Fruit fly (Drosophila melanogaster) whole organism, wandering third instar larva: Measurements from ENCODE around the gene RPA2.
A peak's percentile ranks its signal among the peaks of the same experiment; 100 is the strongest.

Source experiments
- Abd-B ChIP-seq: fragments of >200 bp; optimal IDR thresholded peaks from 2 replicates; lab custom pipeline; 2017; ENCODE audit warnings: missing biosample characterization, missing genetic modification characterization
- Dfd ChIP-seq: fragments of >200 bp; optimal IDR thresholded peaks from 2 replicates; lab custom pipeline; 2017; ENCODE audit warnings: missing biosample characterization, missing genetic modification characterization
- Dif ChIP-seq: fragments of 200-275, 200-300 bp; sonication (Bioruptor generic); optimal IDR thresholded peaks from 2 replicates; lab custom pipeline; 2018; ENCODE audit warnings: missing biosample characterization, missing genetic modification characterization; ENCODE audit not compliant: partially characterized antibody
- GATAd ChIP-seq: sonication (Bioruptor generic); optimal IDR thresholded peaks from 2 replicates; lab custom pipeline; 2016; ENCODE audit warnings: missing biosample characterization, missing genetic modification characterization
- HLH106 ChIP-seq: fragments of 200-800 bp; optimal IDR thresholded peaks from 3 replicates; lab custom pipeline; 2019; ENCODE audit warnings: missing biosample characterization, mild to moderate bottlenecking, missing genetic modification characterization, moderate library complexity
- Hnf4 ChIP-seq: fragments of 200-800 bp; sonication (Bioruptor generic); optimal IDR thresholded peaks from 2 replicates; lab custom pipeline; 2016; ENCODE audit warnings: missing biosample characterization, mild to moderate bottlenecking, missing genetic modification characterization
- Hr78 ChIP-seq: fragments of >200 bp; optimal IDR thresholded peaks from 2 replicates; lab custom pipeline; 2017; ENCODE audit warnings: missing biosample characterization, missing genetic modification characterization
- Hr83 ChIP-seq: fragments of 200-300 bp; sonication (Bioruptor generic); optimal IDR thresholded peaks from 2 replicates; lab custom pipeline; 2016; ENCODE audit warnings: missing biosample characterization, mild to moderate bottlenecking, missing genetic modification characterization, moderate library complexity; ENCODE audit not compliant: poor library complexity, severe bottlenecking
- Jra ChIP-seq: sonication (Bioruptor generic); optimal IDR thresholded peaks from 2 replicates; lab custom pipeline; 2016; ENCODE audit warnings: missing biosample characterization, missing genetic modification characterization
- Mio ChIP-seq: sonication (Bioruptor generic); optimal IDR thresholded peaks from 2 replicates; lab custom pipeline; 2016; ENCODE audit warnings: missing biosample characterization, missing genetic modification characterization
- Myc ChIP-seq: fragments of >200 bp; optimal IDR thresholded peaks from 2 replicates; lab custom pipeline; 2017
- N ChIP-seq: fragments of >200 bp; optimal IDR thresholded peaks from 2 replicates; lab custom pipeline; 2018; ENCODE audit warnings: missing biosample characterization, missing external identifiers, missing genetic modification characterization
- OdsH ChIP-seq: fragments of 200-800 bp; sonication (Bioruptor generic); optimal IDR thresholded peaks from 2 replicates; lab custom pipeline; 2016; ENCODE audit warnings: missing biosample characterization, mild to moderate bottlenecking, missing genetic modification characterization
- Sp1 ChIP-seq: fragments of 200-800 bp; sonication (Bioruptor generic); optimal IDR thresholded peaks from 3 replicates; lab custom pipeline; 2019; ENCODE audit warnings: missing biosample characterization, mild to moderate bottlenecking, missing genetic modification characterization, moderate library complexity
- Vsx2 ChIP-seq: fragments of 200-300, 225-300 bp; sonication (Bioruptor generic); optimal IDR thresholded peaks from 2 replicates; lab custom pipeline; 2018; ENCODE audit warnings: missing biosample characterization, missing genetic modification characterization; ENCODE audit not compliant: partially characterized antibody
- br ChIP-seq: fragments of 200-800 bp; sonication (Bioruptor generic); optimal IDR thresholded peaks from 2 replicates; lab custom pipeline; 2016; ENCODE audit warnings: missing biosample characterization, missing genetic modification characterization
- brk ChIP-seq: fragments of 200-800 bp; sonication (Bioruptor generic); optimal IDR thresholded peaks from 2 replicates; lab custom pipeline; 2016; ENCODE audit warnings: missing biosample characterization, mild to moderate bottlenecking, missing genetic modification characterization
- dmrt93B ChIP-seq: fragments of 200-800 bp; sonication (Bioruptor generic); optimal IDR thresholded peaks from 2 replicates; lab custom pipeline; 2018; ENCODE audit warnings: missing biosample characterization, mild to moderate bottlenecking, missing genetic modification characterization
- ey ChIP-seq: fragments of 200-800 bp; sonication (Bioruptor generic); optimal IDR thresholded peaks from 2 replicates; lab custom pipeline; 2016; ENCODE audit warnings: missing biosample characterization, missing genetic modification characterization
- fru ChIP-seq: fragments of 200-800 bp; sonication (Bioruptor generic); optimal IDR thresholded peaks from 3 replicates; lab custom pipeline; 2016; ENCODE audit warnings: missing biosample characterization, mild to moderate bottlenecking, missing genetic modification characterization
- h ChIP-seq: fragments of 200-800 bp; sonication (Bioruptor generic); optimal IDR thresholded peaks from 3 replicates; lab custom pipeline; 2016; ENCODE audit warnings: missing biosample characterization, mild to moderate bottlenecking, missing genetic modification characterization
- jim ChIP-seq: fragments of 175-275, 200-325 bp; sonication (Bioruptor generic); optimal IDR thresholded peaks from 2 replicates; lab custom pipeline; 2016; ENCODE audit warnings: missing biosample characterization, mild to moderate bottlenecking, missing genetic modification characterization
- lola ChIP-seq: fragments of >200 bp; optimal IDR thresholded peaks from 2 replicates; lab custom pipeline; 2017; ENCODE audit warnings: missing biosample characterization, missing genetic modification characterization
- pan ChIP-seq: fragments of >200 bp; optimal IDR thresholded peaks from 2 replicates; lab custom pipeline; 2017
- rgr ChIP-seq: fragments of 200-800 bp; sonication (Bioruptor generic); optimal IDR thresholded peaks from 3 replicates; lab custom pipeline; 2016; ENCODE audit warnings: missing biosample characterization, mild to moderate bottlenecking, missing genetic modification characterization
- sage ChIP-seq: fragments of 200-800 bp; sonication (Bioruptor generic); optimal IDR thresholded peaks from 2 replicates; lab custom pipeline; 2016; ENCODE audit warnings: missing biosample characterization, mild to moderate bottlenecking, missing genetic modification characterization
- usp ChIP-seq: fragments of >200 bp; optimal IDR thresholded peaks from 2 replicates; lab custom pipeline; 2017; ENCODE audit warnings: missing biosample characterization, missing genetic modification characterization
- woc ChIP-seq: sonication (Bioruptor generic); optimal IDR thresholded peaks from 2 replicates; lab custom pipeline; 2016; ENCODE audit warnings: missing biosample characterization, mild to moderate bottlenecking, missing genetic modification characterization

RPA2 gene

DNA sequence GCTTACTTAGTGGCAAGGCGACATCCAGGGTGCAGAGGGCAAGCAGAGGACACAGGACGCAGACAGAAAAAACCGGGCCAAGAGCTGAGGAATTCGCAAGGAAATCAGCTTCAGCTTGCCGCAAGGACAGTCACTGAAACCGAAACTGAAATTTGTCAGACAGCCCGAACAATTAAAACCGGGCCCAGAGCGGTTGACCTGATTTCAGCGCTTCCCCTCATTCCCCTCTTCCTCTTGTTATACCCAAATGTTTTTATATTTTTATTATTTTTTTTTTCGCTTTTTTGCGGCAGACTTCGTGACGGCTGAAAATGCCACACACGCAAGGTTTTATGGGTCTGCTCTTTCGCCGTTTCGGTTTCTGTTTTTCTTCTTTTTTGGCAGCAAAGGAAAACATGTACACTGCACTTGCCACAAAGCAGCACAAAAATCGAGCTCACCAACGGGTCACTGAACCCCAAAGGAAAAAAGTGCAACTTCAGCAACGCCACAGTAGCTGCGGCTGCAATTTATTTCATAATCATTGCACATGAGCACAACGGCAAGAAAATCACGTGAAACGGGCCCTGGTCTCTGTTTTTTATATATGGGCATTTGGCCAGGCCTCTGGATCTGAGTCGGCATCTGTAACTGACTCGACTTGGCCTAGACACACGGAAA lies 17.8 kb downstream of the RPA2 start:
- TF ChIP-seq Sp1 (GFP tag; lab: Kevin White, UChicago) (no peak), Mio (GFP tag; lab: Kevin White, UChicago) (no peak), GATAd (GFP tag; lab: Kevin White, UChicago) (no peak), fru (no peak), h (GFP tag; lab: Kevin White, UChicago) (no peak), Hnf4 (GFP tag; lab: Kevin White, UChicago) (no peak), woc (GFP tag; lab: Kevin White, UChicago) (no peak), Abd-B (GFP tag; lab: Kevin White, UChicago) (no peak), HLH106 (tag; lab: Kevin White, UChicago) (no peak), brk (GFP tag; lab: Kevin White, UChicago) (no peak), Dfd (GFP tag; lab: Kevin White, UChicago) (no peak), rgr (GFP tag; lab: Kevin White, UChicago) (no peak)

DNA sequence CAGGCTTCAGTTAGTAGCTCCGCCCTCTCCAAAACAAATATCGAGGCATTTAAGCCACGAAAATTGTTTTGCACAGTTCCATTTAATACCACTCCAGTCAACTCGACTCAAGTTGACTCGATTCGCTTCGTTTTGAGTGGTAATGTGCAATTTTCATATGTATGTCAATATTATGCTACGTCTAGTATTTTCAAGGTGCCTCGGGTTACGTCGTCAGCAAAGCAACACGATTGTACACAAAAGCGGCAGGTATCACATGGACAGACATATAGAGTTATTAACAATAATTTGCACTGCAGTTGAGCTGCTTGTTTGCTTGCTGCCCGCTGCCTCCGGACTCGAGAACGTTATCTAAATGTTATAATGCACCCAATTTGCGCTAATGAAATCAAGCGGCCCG lies 20.9 kb downstream of the RPA2 start:
- no peak for TF ChIP-seq pan (lab: Kevin White, UChicago)
- no peak for TF ChIP-seq Hr83
- no peak for TF ChIP-seq Dfd (GFP tag; lab: Kevin White, UChicago)
- no peak for TF ChIP-seq brk (GFP tag; lab: Kevin White, UChicago)
- TF ChIP-seq br (GFP tag; lab: Kevin White, UChicago), result no peak
- TF ChIP-seq Hr78 (GFP tag; lab: Kevin White, UChicago), result no peak

DNA sequence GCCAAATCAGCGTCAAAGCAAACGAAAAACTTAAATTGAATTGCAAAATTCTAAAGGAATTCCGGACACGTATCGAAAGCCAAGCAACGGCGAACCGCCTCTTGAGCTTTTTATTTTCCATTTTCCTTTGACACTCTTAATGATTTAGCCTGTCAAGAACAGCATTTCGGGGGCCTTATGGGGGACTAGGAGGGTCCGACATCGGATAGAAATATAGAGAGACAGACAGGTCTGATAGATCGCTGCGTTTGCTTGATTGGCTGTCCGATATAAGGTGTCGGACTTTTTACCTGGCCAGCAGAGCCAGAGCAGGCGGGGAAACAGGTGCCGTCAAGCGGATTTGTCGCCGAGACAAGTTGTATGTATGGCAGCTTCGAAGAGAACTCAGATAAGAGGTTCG lies 21.6 kb downstream of the RPA2 start:
- TF ChIP-seq Jra (GFP tag; lab: Kevin White, UChicago) (no peak), fru (no peak), rgr (GFP tag; lab: Kevin White, UChicago) (no peak), Vsx2 (GFP tag; lab: Kevin White, UChicago) (no peak), OdsH (GFP tag; lab: Kevin White, UChicago) (no peak), ey (no peak), lola (no peak), usp (GFP tag; lab: Kevin White, UChicago) (no peak), sage (GFP tag; lab: Kevin White, UChicago) (no peak), jim (GFP tag; lab: Kevin White, UChicago) (no peak)

DNA sequence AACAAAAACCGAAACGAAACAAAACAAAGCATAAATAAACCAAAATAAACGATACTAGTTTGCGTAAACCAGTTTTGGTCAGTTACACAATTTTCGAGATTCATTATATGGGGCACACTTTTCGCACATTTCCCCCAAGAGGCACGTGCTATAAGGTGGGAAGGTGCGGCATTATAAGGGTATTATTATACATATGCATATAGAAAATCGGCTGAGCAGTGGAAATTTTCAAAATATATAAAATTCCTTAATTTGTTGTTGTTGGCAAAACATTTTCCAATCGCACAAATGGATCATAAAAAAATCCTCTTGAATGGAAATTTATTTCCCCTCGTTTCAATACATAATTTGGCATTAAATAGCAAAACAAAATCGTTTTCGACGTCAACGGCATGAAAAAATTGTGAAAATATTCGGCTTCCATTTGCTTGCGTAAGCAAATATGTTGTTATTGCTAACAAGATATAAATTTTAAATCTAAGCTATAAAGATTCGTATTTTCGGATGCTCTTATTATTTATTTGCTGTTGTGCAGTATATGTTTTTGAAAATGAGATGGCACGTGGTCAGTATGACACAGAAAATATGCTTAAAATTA lies 27.4 kb downstream of the RPA2 start:
- no peak for TF ChIP-seq fru
- no peak for TF ChIP-seq usp (GFP tag; lab: Kevin White, UChicago)

DNA sequence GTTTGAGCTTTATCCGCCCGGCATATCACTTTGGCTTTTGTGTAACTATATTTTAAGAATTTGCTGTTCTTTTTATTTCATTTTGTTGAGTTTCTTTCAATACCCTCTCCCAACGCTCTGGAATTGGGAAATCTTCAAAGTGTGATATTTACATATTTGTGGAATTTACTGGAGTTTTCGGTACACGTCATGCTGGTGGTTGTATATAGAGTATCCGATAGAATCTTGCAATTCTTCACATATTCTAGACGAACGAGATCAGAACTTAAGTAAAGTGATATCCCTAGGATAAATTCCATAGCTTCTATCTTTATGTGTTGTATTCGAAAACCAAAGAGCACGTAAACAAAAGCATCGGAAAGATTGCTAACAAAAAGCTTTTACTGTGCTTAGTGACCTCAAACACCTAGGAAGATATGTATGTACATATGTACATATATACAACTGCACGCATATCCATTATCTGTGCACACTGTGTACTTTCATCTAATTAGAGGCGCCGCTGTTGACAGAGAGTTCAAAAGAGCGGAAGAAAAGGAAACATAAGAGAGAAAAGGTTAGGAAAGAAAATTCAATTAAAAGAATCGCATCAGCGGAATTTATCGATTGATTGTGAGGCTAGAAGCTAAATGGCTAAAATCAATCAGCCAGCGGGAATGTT lies 29.1 kb downstream of the RPA2 start:
- TF ChIP-seq sage (GFP tag; lab: Kevin White, UChicago) (no peak), fru (no peak), Hr83 (peak; percentile 55), usp (GFP tag; lab: Kevin White, UChicago) (no peak)
- TF ChIP-seq, all 38 proteins: peak for 1

DNA sequence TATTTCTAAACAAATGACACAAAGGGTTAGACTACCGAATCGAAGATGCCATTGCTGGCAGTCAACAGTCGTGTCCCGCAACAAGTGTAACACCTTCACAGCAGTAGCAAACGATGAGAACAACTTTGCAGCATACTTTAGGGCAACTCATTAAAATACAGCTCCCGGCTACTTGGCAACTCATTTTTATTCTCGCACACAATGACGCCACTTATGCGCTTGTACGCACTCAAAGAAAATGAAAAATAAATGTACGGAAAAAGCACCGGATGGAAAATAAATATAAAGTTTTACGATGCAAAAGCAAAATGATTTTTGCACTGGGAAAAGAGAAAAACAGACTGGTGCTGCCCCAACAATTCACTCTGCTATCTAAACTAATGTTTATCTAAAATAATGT lies 34.8 kb downstream of the RPA2 start:
- no peak for TF ChIP-seq Dfd (GFP tag; lab: Kevin White, UChicago)
- TF ChIP-seq fru, result no peak
- peak; percentile 51 for TF ChIP-seq Myc
- no peak for TF ChIP-seq sage (GFP tag; lab: Kevin White, UChicago)
- TF ChIP-seq Abd-B (GFP tag; lab: Kevin White, UChicago), result no peak
- no peak for TF ChIP-seq jim (GFP tag; lab: Kevin White, UChicago)
- peak; percentile 40 for TF ChIP-seq Dif (GFP tag; lab: Kevin White, UChicago)
- no peak for TF ChIP-seq pan (lab: Kevin White, UChicago)
- peak; percentile 30 for TF ChIP-seq Vsx2 (GFP tag; lab: Kevin White, UChicago)
- TF ChIP-seq OdsH (GFP tag; lab: Kevin White, UChicago), result no peak
- peak; percentile 55 for TF ChIP-seq N (GFP tag; lab: Kevin White, UChicago)
- no peak for TF ChIP-seq HLH106 (tag; lab: Kevin White, UChicago)
- TF ChIP-seq usp (GFP tag; lab: Kevin White, UChicago), result no peak
- no peak for TF ChIP-seq dmrt93B (GFP tag; lab: Kevin White, UChicago)
